Fruit fly (Drosophila melanogaster) whole organism, embryonic: ENCODE measurements around the gene CG17198.
A peak's percentile ranks its signal among the peaks of the same experiment; 100 is the strongest.

ENCODE experiments used
- Antp ChIP-seq: fragments of 200-800 bp; sonication (Bioruptor generic); optimal IDR thresholded peaks from 3 replicates; lab custom pipeline; 2016; ENCODE audit warnings: missing biosample characterization, missing genetic modification characterization
- CG10267 ChIP-seq: fragments of 200-800 bp; sonication (Bioruptor generic); optimal IDR thresholded peaks from 2 replicates; lab custom pipeline; 2018; ENCODE audit warnings: missing biosample characterization, mild to moderate bottlenecking, missing genetic modification characterization, moderate library complexity
- CG10654 ChIP-seq: fragments of 200-800 bp; sonication (Bioruptor generic); optimal IDR thresholded peaks from 2 replicates; lab custom pipeline; 2016; ENCODE audit warnings: missing biosample characterization, missing genetic modification characterization
- CG11456 ChIP-seq: fragments of 200-800 bp; sonication (Bioruptor generic); IDR thresholded peaks from 3 replicates; pipeline ENCODE4 v1.3.6; 2022; ENCODE audit warnings: missing biosample characterization, missing genetic modification characterization
- CG11560 ChIP-seq: fragments of 200-800 bp; sonication (Bioruptor generic); IDR thresholded peaks from 3 replicates; pipeline ENCODE4 v1.3.6; 2022; ENCODE audit warnings: missing biosample characterization, missing genetic modification characterization
- CG12155 ChIP-seq: fragments of 200-800 bp; sonication (Bioruptor generic); optimal IDR thresholded peaks from 3 replicates; lab custom pipeline; 2016; ENCODE audit warnings: missing biosample characterization, missing genetic modification characterization
- CG13424 ChIP-seq: fragments of 200-800 bp; sonication (Bioruptor generic); optimal IDR thresholded peaks from 2 replicates; lab custom pipeline; 2019; ENCODE audit warnings: missing biosample characterization, mild to moderate bottlenecking, missing genetic modification characterization, moderate library complexity
- CG13775 ChIP-seq: fragments of 200-800 bp; sonication (Bioruptor generic); optimal IDR thresholded peaks from 3 replicates; lab custom pipeline; 2017; ENCODE audit warnings: missing biosample characterization, mild to moderate bottlenecking, missing genetic modification characterization
- CG14014 ChIP-seq: fragments of 200-800 bp; sonication (Bioruptor generic); IDR thresholded peaks from 2 replicates; pipeline ENCODE4 v1.3.6; 2022; ENCODE audit warnings: missing biosample characterization, missing genetic modification characterization
- CG14860 ChIP-seq: fragments of 200-800 bp; sonication (Bioruptor generic); IDR thresholded peaks from 3 replicates; pipeline ENCODE4 v1.3.6; 2022; ENCODE audit warnings: missing biosample characterization, missing genetic modification characterization; ENCODE audit not compliant: partially characterized antibody
- CG15479 ChIP-seq: fragments of 200-800 bp; sonication (Bioruptor generic); optimal IDR thresholded peaks from 3 replicates; lab custom pipeline; 2019; ENCODE audit warnings: missing biosample characterization, mild to moderate bottlenecking, missing genetic modification characterization, moderate library complexity
- CG1603 ChIP-seq: fragments of 200-800 bp; sonication (Bioruptor generic); optimal IDR thresholded peaks from 2 replicates; lab custom pipeline; 2019; ENCODE audit warnings: missing biosample characterization, mild to moderate bottlenecking, missing genetic modification characterization, moderate library complexity
- CG16863 ChIP-seq: fragments of 200-800 bp; sonication (Bioruptor generic); optimal IDR thresholded peaks from 3 replicates; lab custom pipeline; 2016; ENCODE audit warnings: missing biosample characterization, missing genetic modification characterization
- CG1832 ChIP-seq: fragments of 200-800 bp; sonication (Bioruptor generic); optimal IDR thresholded peaks from 2 replicates; lab custom pipeline; 2017; ENCODE audit warnings: missing biosample characterization, mild to moderate bottlenecking, missing genetic modification characterization, inconsistent platforms
- CG18476 ChIP-seq: fragments of 200-800 bp; sonication (Bioruptor generic); optimal IDR thresholded peaks from 2 replicates; lab custom pipeline; 2016; ENCODE audit warnings: missing biosample characterization, mild to moderate bottlenecking, missing genetic modification characterization
- CG30403 ChIP-seq: fragments of 200-800 bp; sonication (Bioruptor generic); optimal IDR thresholded peaks from 3 replicates; lab custom pipeline; 2016; ENCODE audit warnings: missing biosample characterization, missing genetic modification characterization
- CG31224 ChIP-seq: fragments of 200-800 bp; sonication (Bioruptor generic); IDR thresholded peaks from 2 replicates; pipeline ENCODE4 v1.3.6; 2022; ENCODE audit warnings: missing biosample characterization, missing genetic modification characterization
- CG31365 ChIP-seq: fragments of 200-800 bp; sonication (Bioruptor generic); optimal IDR thresholded peaks from 2 replicates; lab custom pipeline; 2018; ENCODE audit warnings: missing biosample characterization, mild to moderate bottlenecking, missing genetic modification characterization
- CG31441 ChIP-seq: fragments of 200-800 bp; sonication (Bioruptor generic); IDR thresholded peaks from 2 replicates; pipeline ENCODE4 v1.3.6; 2022; ENCODE audit warnings: missing biosample characterization, missing genetic modification characterization
- CG4820 ChIP-seq: fragments of 200-800 bp; sonication (Bioruptor generic); optimal IDR thresholded peaks from 3 replicates; lab custom pipeline; 2016; ENCODE audit warnings: missing biosample characterization, missing genetic modification characterization
- CG6791 ChIP-seq: fragments of 200-800 bp; sonication (Bioruptor generic); IDR thresholded peaks from 3 replicates; pipeline ENCODE4 v1.3.6; 2022; ENCODE audit warnings: missing biosample characterization, missing genetic modification characterization; ENCODE audit not compliant: partially characterized antibody
- CG6854 ChIP-seq: fragments of 200-800 bp; sonication (Bioruptor generic); optimal IDR thresholded peaks from 3 replicates; lab custom pipeline; 2017; ENCODE audit warnings: missing biosample characterization, mild to moderate bottlenecking, missing genetic modification characterization
- CG7839 ChIP-seq: fragments of 200-800 bp; sonication (Bioruptor generic); optimal IDR thresholded peaks from 3 replicates; lab custom pipeline; 2018; ENCODE audit warnings: missing biosample characterization, mild to moderate bottlenecking, missing genetic modification characterization, moderate library complexity
- CG8089 ChIP-seq: fragments of 200-800 bp; sonication (Bioruptor generic); optimal IDR thresholded peaks from 3 replicates; lab custom pipeline; 2016; ENCODE audit warnings: missing biosample characterization, missing genetic modification characterization
- CG9215 ChIP-seq: fragments of 200-800 bp; sonication (Bioruptor generic); IDR thresholded peaks from 2 replicates; pipeline ENCODE4 v1.3.6; 2022; ENCODE audit warnings: missing biosample characterization, missing genetic modification characterization
- CTCF ChIP-seq: fragments of 200-800 bp; sonication (Bioruptor generic); optimal IDR thresholded peaks from 2 replicates; lab custom pipeline; 2017; ENCODE audit warnings: missing biosample characterization, mild to moderate bottlenecking, missing genetic modification characterization, moderate library complexity
- HLH3B ChIP-seq: fragments of 200-800 bp; sonication (Bioruptor generic); IDR thresholded peaks from 2 replicates; pipeline ENCODE4 v1.3.6; 2022; ENCODE audit warnings: missing biosample characterization, missing genetic modification characterization
- HLH54F ChIP-seq: fragments of 200-800 bp; sonication (Bioruptor generic); optimal IDR thresholded peaks from 3 replicates; lab custom pipeline; 2016; ENCODE audit warnings: missing biosample characterization, missing genetic modification characterization
- HmgZ ChIP-seq: fragments of 200-800 bp; sonication (Bioruptor generic); optimal IDR thresholded peaks from 2 replicates; lab custom pipeline; 2018; ENCODE audit warnings: missing biosample characterization, mild to moderate bottlenecking, missing genetic modification characterization
- Mad ChIP-seq: fragments of 200-800 bp; sonication (Bioruptor generic); optimal IDR thresholded peaks from 2 replicates; lab custom pipeline; 2016; ENCODE audit warnings: missing biosample characterization, missing genetic modification characterization
- Meics ChIP-seq: fragments of 200-800 bp; sonication (Bioruptor generic); optimal IDR thresholded peaks from 2 replicates; lab custom pipeline; 2017; ENCODE audit warnings: missing biosample characterization, mild to moderate bottlenecking, missing genetic modification characterization
- NFAT ChIP-seq: fragments of 200-800 bp; sonication (Bioruptor generic); IDR thresholded peaks from 2 replicates; pipeline ENCODE4 v1.3.6; 2022; ENCODE audit warnings: missing biosample characterization, missing genetic modification characterization
- Nf-YA ChIP-seq: fragments of 200-800 bp; sonication (Bioruptor generic); IDR thresholded peaks from 2 replicates; pipeline ENCODE4 v1.3.6; 2022; ENCODE audit warnings: missing biosample characterization, missing genetic modification characterization
- Optix ChIP-seq: fragments of 200-800 bp; sonication (Bioruptor generic); IDR thresholded peaks from 3 replicates; pipeline ENCODE4 v1.3.6; 2022; ENCODE audit warnings: missing biosample characterization, missing genetic modification characterization
- Rfx ChIP-seq: fragments of 200-800 bp; sonication (Bioruptor generic); IDR thresholded peaks from 2 replicates; pipeline ENCODE4 v1.3.6; 2022; ENCODE audit warnings: missing biosample characterization, missing genetic modification characterization
- Ssrp ChIP-seq: fragments of 200-800 bp; sonication (Bioruptor generic); optimal IDR thresholded peaks from 2 replicates; lab custom pipeline; 2018; ENCODE audit warnings: missing biosample characterization, mild to moderate bottlenecking, missing genetic modification characterization, moderate library complexity
- Xbp1 ChIP-seq: fragments of 200-800 bp; sonication (Bioruptor generic); optimal IDR thresholded peaks from 3 replicates; lab custom pipeline; 2016; ENCODE audit warnings: missing biosample characterization, mild to moderate bottlenecking, missing genetic modification characterization
- al ChIP-seq: fragments of 200-800 bp; sonication (Bioruptor generic); IDR thresholded peaks from 2 replicates; pipeline ENCODE4 v1.3.6; 2022; ENCODE audit warnings: missing biosample characterization, missing genetic modification characterization
- az2 ChIP-seq: fragments of 200-800 bp; sonication (Bioruptor generic); optimal IDR thresholded peaks from 3 replicates; lab custom pipeline; 2016; ENCODE audit warnings: missing biosample characterization, missing genetic modification characterization
- bigmax ChIP-seq: fragments of 200-800 bp; sonication (Bioruptor generic); optimal IDR thresholded peaks from 2 replicates; lab custom pipeline; 2018; ENCODE audit warnings: missing biosample characterization, mild to moderate bottlenecking, missing genetic modification characterization
- cas ChIP-seq: fragments of 200-800 bp; sonication (Bioruptor generic); IDR thresholded peaks from 2 replicates; pipeline ENCODE4 v1.3.6; 2022; ENCODE audit warnings: missing biosample characterization, missing genetic modification characterization
- dm ChIP-seq: fragments of 200-800 bp; sonication (Bioruptor generic); optimal IDR thresholded peaks from 3 replicates; lab custom pipeline; 2016; ENCODE audit warnings: missing biosample characterization, missing genetic modification characterization
- ftz-f1 ChIP-seq: fragments of 200-800 bp; sonication (Bioruptor generic); optimal IDR thresholded peaks from 2 replicates; lab custom pipeline; 2016; ENCODE audit warnings: missing biosample characterization, missing genetic modification characterization
- gro ChIP-seq: fragments of 200-800 bp; sonication (Bioruptor generic); optimal IDR thresholded peaks from 2 replicates; lab custom pipeline; 2016; ENCODE audit warnings: missing biosample characterization, missing genetic modification characterization
- kah ChIP-seq: fragments of 200-800 bp; sonication (Bioruptor generic); optimal IDR thresholded peaks from 2 replicates; lab custom pipeline; 2018; ENCODE audit warnings: missing biosample characterization, mild to moderate bottlenecking, missing genetic modification characterization
- onecut ChIP-seq: fragments of 200-800 bp; sonication (Bioruptor generic); IDR thresholded peaks from 2 replicates; pipeline ENCODE4 v1.3.6; 2022; ENCODE audit warnings: missing biosample characterization, missing genetic modification characterization
- prd ChIP-seq, 3 experiments: fragments of >200 bp in 2 of 3; fragments of 200-800 bp in 1 of 3; sonication (Bioruptor generic) in 1 of 3; optimal IDR thresholded peaks in 2 of 3; IDR thresholded peaks in 1 of 3; 2 replicates in 2 of 3; 3 replicates in 1 of 3; pipeline versions ENCODE4 v1.3.6 to Lab custom; 2017 to 2022; ENCODE audit warnings: missing biosample characterization in 1 of 3, missing genetic modification characterization in 1 of 3
- tio ChIP-seq: fragments of 200-800 bp; sonication (Bioruptor generic); optimal IDR thresholded peaks from 2 replicates; lab custom pipeline; 2017; ENCODE audit warnings: missing biosample characterization, missing genetic modification characterization, inconsistent platforms
- ttk ChIP-seq: fragments of 200-800 bp; sonication (Bioruptor generic); IDR thresholded peaks from 2 replicates; pipeline ENCODE4 v2.1.2; 2022; ENCODE audit warnings: missing biosample characterization, missing genetic modification characterization
- vvl ChIP-seq: fragments of 200-800 bp; sonication (Bioruptor generic); IDR thresholded peaks from 2 replicates; pipeline ENCODE4 v1.3.6; 2022; ENCODE audit warnings: missing biosample characterization, missing genetic modification characterization
- zen ChIP-seq: fragments of 200-800 bp; sonication (Bioruptor generic); optimal IDR thresholded peaks from 3 replicates; lab custom pipeline; 2018; ENCODE audit warnings: missing biosample characterization, mild to moderate bottlenecking, missing genetic modification characterization, moderate library complexity

Gene CG17198

DNA sequence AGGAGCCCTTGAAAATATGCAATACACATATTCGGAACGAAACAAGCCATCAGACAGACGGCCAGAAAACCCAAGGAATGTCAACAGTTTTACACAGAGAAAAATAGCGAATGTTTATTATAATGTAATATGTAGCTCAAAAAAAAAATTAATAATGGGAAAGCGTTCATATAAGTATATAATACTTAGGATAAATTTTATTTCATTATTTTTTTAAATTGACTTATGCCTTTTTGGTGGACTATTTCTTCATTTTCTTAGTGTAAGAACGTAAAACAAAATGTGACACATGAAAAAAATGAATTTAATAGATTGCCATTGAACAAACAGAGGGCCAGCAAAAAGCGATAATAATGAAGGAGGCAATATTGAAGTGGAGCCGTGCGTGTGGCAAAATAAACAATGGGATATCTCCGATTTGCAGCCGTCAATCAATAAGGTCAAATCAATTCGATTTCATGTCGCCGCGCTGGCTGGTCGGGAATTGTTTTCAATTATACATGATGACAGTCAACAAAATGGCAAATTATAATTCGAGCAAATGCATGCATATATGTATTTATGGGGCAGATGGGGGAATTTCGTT, 20.2 kb downstream of the CG17198 start (continued):
- TF ChIP-seq prd (optimal IDR thresholded peaks at IDR 0.05; lab: Kevin White, UChicago) (no peak), prd (GFP tag; IDR thresholded peaks at IDR 0.05; lab: Robert Waterston, UW) (peak; percentile 53; the same call in 1 of the 3 replicates), CG10654 (GFP tag; lab: Kevin White, UChicago) (peak; percentile 36), al (GFP tag; lab: Robert Waterston, UW) (peak; percentile 15; the same call in 1 of the 2 replicates), dm (GFP tag; lab: Kevin White, UChicago) (no peak), CG11456 (GFP tag; lab: Robert Waterston, UW) (no peak), CG18476 (no peak), CG31365 (tag; lab: Kevin White, UChicago) (no peak), ftz-f1 (no peak), CG8089 (GFP tag; lab: Kevin White, UChicago) (no peak), CG1603 (tag; lab: Kevin White, UChicago) (no peak), CTCF (GFP tag; lab: Kevin White, UChicago) (no peak), CG16863 (no peak), onecut (GFP tag; lab: Robert Waterston, UW) (no peak), Rfx (peak; percentile 56), Nf-YA (GFP tag; lab: Robert Waterston, UW) (no peak), CG12155 (GFP tag; lab: Kevin White, UChicago) (no peak), gro (GFP tag; lab: Kevin White, UChicago) (no peak), tio (GFP tag; lab: Kevin White, UChicago) (peak; percentile 2), Optix (GFP tag; lab: Robert Waterston, UW) (no peak), zen (peak; percentile 79), vvl (GFP tag; lab: Robert Waterston, UW) (peak; percentile 38; the same call in 1 of the 2 replicates), Ssrp (tag; lab: Kevin White, UChicago) (no peak), CG6791 (no peak), kah (GFP tag; lab: Kevin White, UChicago) (no peak), bigmax (GFP tag; lab: Kevin White, UChicago) (no peak), Antp (GFP tag; lab: Kevin White, UChicago) (no peak), CG31441 (GFP tag; lab: Robert Waterston, UW) (peak; percentile 63), CG7839 (tag; lab: Kevin White, UChicago) (peak; percentile 81), Meics (GFP tag; lab: Kevin White, UChicago) (peak; percentile 50), CG31224 (GFP tag; lab: Robert Waterston, UW) (0 out of 2 replicates have a peak, but pooled peaks have one; percentile 15), ttk (GFP tag; lab: Robert Waterston, UW) (0 out of 2 replicates have a peak, but pooled peaks have one; percentile 7), Xbp1 (no peak), CG11560 (tag; lab: Robert Waterston, UW) (no peak), cas (GFP tag; lab: Robert Waterston, UW) (no peak), NFAT (GFP tag; lab: Robert Waterston, UW) (no peak), CG30403 (peak; percentile 10), CG15479 (GFP tag; lab: Kevin White, UChicago) (no peak), CG1832 (GFP tag; lab: Kevin White, UChicago) (no peak), CG10267 (tag; lab: Kevin White, UChicago) (no peak), CG13775 (no peak), HmgZ (tag; lab: Kevin White, UChicago) (no peak), CG4820 (GFP tag; lab: Kevin White, UChicago) (no peak), CG14014 (GFP tag; lab: Robert Waterston, UW) (no peak), Mad (no peak), CG13424 (tag; lab: Kevin White, UChicago) (no peak), az2 (GFP tag; lab: Kevin White, UChicago) (no peak), CG6854 (GFP tag; lab: Kevin White, UChicago) (no peak), CG14860 (no peak), HLH54F (GFP tag; lab: Kevin White, UChicago) (no peak), CG9215 (GFP tag; lab: Robert Waterston, UW) (peak; percentile 49), HLH3B (GFP tag; lab: Robert Waterston, UW) (no peak)
